Worm (Caenorhabditis elegans): ENCODE measurements around the gene F38B2.4.

- no peak for TF ChIP-seq him-1 (tag; optimal IDR thresholded peaks at IDR 0.05)
- TF ChIP-seq dao-5 (tag; optimal IDR thresholded peaks at IDR 0.05) = no peak
These were observed 18.3 kb upstream of the F38B2.4 start, which contains the start of gene F08G12.1 for ce11 chrX:11305773-11306172.
